Fruit fly (Drosophila melanogaster) whole organism, embryonic: Measurements from ENCODE around the gene sti.
A peak's percentile ranks its signal among the peaks of the same experiment; 100 is the strongest.

Experiments
- Abd-B ChIP-seq: fragments of 200-800 bp; sonication (Bioruptor generic); optimal IDR thresholded peaks from 2 replicates; lab custom pipeline; 2018; ENCODE audit warnings: missing biosample characterization, mild to moderate bottlenecking, missing genetic modification characterization, moderate library complexity
- Ada2b ChIP-seq: fragments of 200-800 bp; sonication (Bioruptor generic); IDR thresholded peaks from 2 replicates; pipeline ENCODE4 v1.3.6; 2022; ENCODE audit warnings: missing biosample characterization, missing genetic modification characterization
- Blimp-1 ChIP-seq: fragments of 200-800 bp; sonication (Bioruptor generic); optimal IDR thresholded peaks from 3 replicates; lab custom pipeline; 2018; ENCODE audit warnings: missing biosample characterization, missing genetic modification characterization, mild to moderate bottlenecking, moderate library complexity, missing genetic modification reagents
- BtbVII ChIP-seq: fragments of 200-800 bp; sonication (Bioruptor generic); optimal IDR thresholded peaks from 3 replicates; lab custom pipeline; 2017; ENCODE audit warnings: missing biosample characterization, mild to moderate bottlenecking, missing genetic modification characterization
- CG10267 ChIP-seq: fragments of 200-800 bp; sonication (Bioruptor generic); optimal IDR thresholded peaks from 2 replicates; lab custom pipeline; 2018; ENCODE audit warnings: missing biosample characterization, mild to moderate bottlenecking, missing genetic modification characterization, moderate library complexity
- CG10979 ChIP-seq: fragments of 200-800 bp; sonication (Bioruptor generic); optimal IDR thresholded peaks from 2 replicates; lab custom pipeline; 2018; ENCODE audit warnings: missing biosample characterization, mild to moderate bottlenecking, missing genetic modification characterization, moderate library complexity
- CG15514 ChIP-seq: fragments of 200-800 bp; sonication (Bioruptor generic); optimal IDR thresholded peaks from 3 replicates; lab custom pipeline; 2017; ENCODE audit warnings: missing biosample characterization, missing genetic modification characterization, mild to moderate bottlenecking, moderate library complexity, missing genetic modification reagents
- CG31365 ChIP-seq: fragments of 200-800 bp; sonication (Bioruptor generic); optimal IDR thresholded peaks from 2 replicates; lab custom pipeline; 2018; ENCODE audit warnings: missing biosample characterization, mild to moderate bottlenecking, missing genetic modification characterization
- CG31441 ChIP-seq: fragments of 200-800 bp; sonication (Bioruptor generic); IDR thresholded peaks from 2 replicates; pipeline ENCODE4 v1.3.6; 2022; ENCODE audit warnings: missing biosample characterization, missing genetic modification characterization
- CG4282 ChIP-seq: fragments of 200-800 bp; sonication (Bioruptor generic); optimal IDR thresholded peaks from 2 replicates; lab custom pipeline; 2016; ENCODE audit warnings: missing biosample characterization, missing genetic modification characterization
- CG6654 ChIP-seq: fragments of 200-800 bp; sonication (Bioruptor generic); optimal IDR thresholded peaks from 2 replicates; lab custom pipeline; 2017; ENCODE audit warnings: missing biosample characterization, mild to moderate bottlenecking, missing genetic modification characterization
- CG6689 ChIP-seq: fragments of 200-800 bp; sonication (Bioruptor generic); IDR thresholded peaks from 2 replicates; pipeline ENCODE4 v1.3.6; 2022; ENCODE audit warnings: missing biosample characterization, missing genetic modification characterization
- CG6813 ChIP-seq: fragments of 200-800 bp; sonication (Bioruptor generic); optimal IDR thresholded peaks from 2 replicates; lab custom pipeline; 2017; ENCODE audit warnings: missing biosample characterization, missing genetic modification characterization, mild to moderate bottlenecking, moderate library complexity, missing genetic modification reagents
- CG8388 ChIP-seq: fragments of 200-800 bp; sonication (Bioruptor generic); optimal IDR thresholded peaks from 2 replicates; lab custom pipeline; 2019; ENCODE audit warnings: missing biosample characterization, mild to moderate bottlenecking, missing genetic modification characterization, moderate library complexity
- CG9727 ChIP-seq: fragments of 200-800 bp; sonication (Bioruptor generic); optimal IDR thresholded peaks from 3 replicates; lab custom pipeline; 2017; ENCODE audit warnings: missing biosample characterization, mild to moderate bottlenecking, missing genetic modification characterization
- E2f1 ChIP-seq: fragments of 200-800 bp; sonication (Bioruptor generic); IDR thresholded peaks from 2 replicates; pipeline ENCODE4 v1.3.6; 2022; ENCODE audit warnings: missing biosample characterization, missing genetic modification characterization
- Fer3 ChIP-seq: fragments of 200-800 bp; sonication (Bioruptor generic); optimal IDR thresholded peaks from 2 replicates; lab custom pipeline; 2018; ENCODE audit warnings: missing biosample characterization, mild to moderate bottlenecking, missing genetic modification characterization, moderate library complexity
- Hr51 ChIP-seq, 2 experiments: fragments of 200-800 bp; sonication (Bioruptor generic); optimal IDR thresholded peaks; 2 replicates in 1 of 2; 3 replicates in 1 of 2; lab custom pipeline; 2016 to 2018; ENCODE audit warnings: missing biosample characterization in 2 of 2, missing genetic modification characterization in 2 of 2, mild to moderate bottlenecking in 1 of 2, moderate library complexity in 1 of 2
- Mes4 ChIP-seq: fragments of 200-800 bp; sonication (Bioruptor generic); optimal IDR thresholded peaks from 2 replicates; lab custom pipeline; 2016; ENCODE audit warnings: missing biosample characterization, missing genetic modification characterization
- NK7.1 ChIP-seq: fragments of 200-800 bp; sonication (Bioruptor generic); optimal IDR thresholded peaks from 3 replicates; lab custom pipeline; 2016; ENCODE audit warnings: missing biosample characterization, missing genetic modification characterization
- Rx ChIP-seq: fragments of 200-800 bp; sonication (Bioruptor generic); IDR thresholded peaks from 2 replicates; pipeline ENCODE4 v1.3.6; 2022; ENCODE audit warnings: missing biosample characterization, missing genetic modification characterization
- Sox100B ChIP-seq: fragments of 200-800 bp; sonication (Bioruptor generic); optimal IDR thresholded peaks from 3 replicates; lab custom pipeline; 2018; ENCODE audit warnings: missing biosample characterization, mild to moderate bottlenecking, missing genetic modification characterization
- Ssrp ChIP-seq: fragments of 200-800 bp; sonication (Bioruptor generic); optimal IDR thresholded peaks from 2 replicates; lab custom pipeline; 2018; ENCODE audit warnings: missing biosample characterization, mild to moderate bottlenecking, missing genetic modification characterization, moderate library complexity
- Vsx1 ChIP-seq: fragments of 200-800 bp; sonication (Bioruptor generic); optimal IDR thresholded peaks from 2 replicates; lab custom pipeline; 2017; ENCODE audit warnings: missing biosample characterization, mild to moderate bottlenecking, missing genetic modification characterization, missing genetic modification reagents
- aop ChIP-seq: fragments of 200-800 bp; sonication (Bioruptor generic); IDR thresholded peaks from 2 replicates; pipeline ENCODE4 v1.3.6; 2022; ENCODE audit warnings: missing biosample characterization, missing genetic modification characterization
- ap ChIP-seq: fragments of 200-800 bp; sonication (Bioruptor generic); IDR thresholded peaks from 2 replicates; pipeline ENCODE4 v1.3.6; 2022; ENCODE audit warnings: missing biosample characterization, missing genetic modification characterization
- ato ChIP-seq: fragments of 200-800 bp; sonication (Bioruptor generic); IDR thresholded peaks from 2 replicates; pipeline ENCODE4 v1.3.6; 2022; ENCODE audit warnings: missing biosample characterization, missing genetic modification characterization; ENCODE audit not compliant: partially characterized antibody
- cas ChIP-seq: fragments of 200-800 bp; sonication (Bioruptor generic); IDR thresholded peaks from 2 replicates; pipeline ENCODE4 v1.3.6; 2022; ENCODE audit warnings: missing biosample characterization, missing genetic modification characterization
- cg ChIP-seq: fragments of 200-800 bp; sonication (Bioruptor generic); optimal IDR thresholded peaks from 3 replicates; lab custom pipeline; 2019; ENCODE audit warnings: missing biosample characterization, mild to moderate bottlenecking, missing genetic modification characterization, moderate library complexity
- corto ChIP-seq: fragments of 200-800 bp; sonication (Bioruptor generic); optimal IDR thresholded peaks from 2 replicates; lab custom pipeline; 2016; ENCODE audit warnings: missing biosample characterization, mild to moderate bottlenecking, missing genetic modification characterization, moderate library complexity
- danr ChIP-seq: fragments of 200-800 bp; sonication (Bioruptor generic); IDR thresholded peaks from 2 replicates; pipeline ENCODE4 v1.3.6; 2022; ENCODE audit warnings: missing biosample characterization, missing genetic modification characterization
- fd64A ChIP-seq: fragments of 200-800 bp; sonication (Bioruptor generic); optimal IDR thresholded peaks from 3 replicates; lab custom pipeline; 2018; ENCODE audit warnings: missing biosample characterization, mild to moderate bottlenecking, missing genetic modification characterization
- fru ChIP-seq: fragments of >200 bp; optimal IDR thresholded peaks from 2 replicates; lab custom pipeline; 2017
- ken ChIP-seq: fragments of 200-800 bp; sonication (Bioruptor generic); IDR thresholded peaks from 3 replicates; pipeline ENCODE4 v1.3.6; 2022; ENCODE audit warnings: missing biosample characterization, missing genetic modification characterization
- lbe ChIP-seq: fragments of 200-800 bp; sonication (Bioruptor generic); optimal IDR thresholded peaks from 2 replicates; lab custom pipeline; 2016; ENCODE audit warnings: missing biosample characterization, mild to moderate bottlenecking, missing genetic modification characterization
- lilli ChIP-seq: fragments of 200-800 bp; sonication (Bioruptor generic); optimal IDR thresholded peaks from 3 replicates; lab custom pipeline; 2016; ENCODE audit warnings: missing biosample characterization, missing genetic modification characterization
- maf-S ChIP-seq: fragments of 200-800 bp; sonication (Bioruptor generic); optimal IDR thresholded peaks from 2 replicates; lab custom pipeline; 2016; ENCODE audit warnings: missing biosample characterization, missing genetic modification characterization
- onecut ChIP-seq: fragments of 200-800 bp; sonication (Bioruptor generic); IDR thresholded peaks from 2 replicates; pipeline ENCODE4 v1.3.6; 2022; ENCODE audit warnings: missing biosample characterization, missing genetic modification characterization
- pum ChIP-seq: fragments of 200-800 bp; sonication (Bioruptor generic); optimal IDR thresholded peaks from 2 replicates; lab custom pipeline; 2016; ENCODE audit warnings: missing biosample characterization, missing genetic modification characterization
- repo ChIP-seq: fragments of 200-800 bp; sonication (Bioruptor generic); optimal IDR thresholded peaks from 2 replicates; lab custom pipeline; 2016; ENCODE audit warnings: missing biosample characterization, missing genetic modification characterization
- row ChIP-seq: fragments of 200-800 bp; sonication (Bioruptor generic); IDR thresholded peaks from 3 replicates; pipeline ENCODE4 v1.3.6; 2022; ENCODE audit warnings: missing biosample characterization, missing genetic modification characterization
- sc ChIP-seq, 3 experiments: fragments of >200 bp in 2 of 3; fragments of 200-800 bp in 1 of 3; sonication (Bioruptor generic) in 1 of 3; optimal IDR thresholded peaks; 2 replicates in 2 of 3; 3 replicates in 1 of 3; lab custom pipeline; 2017; ENCODE audit warnings: mild to moderate bottlenecking in 1 of 3, missing biosample characterization in 1 of 3, missing genetic modification characterization in 1 of 3, missing genetic modification reagents in 1 of 3
- shn ChIP-seq: fragments of 200-800 bp; sonication (Bioruptor generic); optimal IDR thresholded peaks from 3 replicates; lab custom pipeline; 2016; ENCODE audit warnings: missing biosample characterization, missing genetic modification characterization
- sim ChIP-seq: fragments of 200-800 bp; sonication (Bioruptor generic); IDR thresholded peaks from 2 replicates; pipeline ENCODE4 v1.3.6; 2022; ENCODE audit warnings: missing biosample characterization, missing genetic modification characterization
- stc ChIP-seq: fragments of 200-800 bp; sonication (Bioruptor generic); IDR thresholded peaks from 2 replicates; pipeline ENCODE4 v1.3.6; 2022; ENCODE audit warnings: missing biosample characterization, missing genetic modification characterization
- tgo ChIP-seq: fragments of 200-800 bp; sonication (Bioruptor generic); IDR thresholded peaks from 3 replicates; pipeline ENCODE4 v1.3.6; 2022; ENCODE audit warnings: missing biosample characterization, missing genetic modification characterization
- tll ChIP-seq, 2 experiments: fragments of 200-800 bp in 1 of 2; fragments of >200 bp in 1 of 2; sonication (Bioruptor generic) in 1 of 2; optimal IDR thresholded peaks; 2 replicates each; lab custom pipeline; 2017 to 2019; ENCODE audit warnings: missing biosample characterization in 2 of 2, missing genetic modification characterization in 2 of 2, mild to moderate bottlenecking in 1 of 2, moderate library complexity in 1 of 2
- tna ChIP-seq: fragments of 200-800 bp; sonication (Bioruptor generic); IDR thresholded peaks from 2 replicates; pipeline ENCODE4 v1.3.6; 2022; ENCODE audit warnings: missing biosample characterization, missing genetic modification characterization; ENCODE audit not compliant: partially characterized antibody
- unc-4 ChIP-seq: fragments of 200-800 bp; sonication (Bioruptor generic); IDR thresholded peaks from 2 replicates; pipeline ENCODE4 v1.3.6; 2022; ENCODE audit warnings: missing biosample characterization, missing genetic modification characterization; ENCODE audit not compliant: partially characterized antibody

The sti gene

dm6 chr3L:12529431-12530007, 14.9 kb upstream of the sti start (continued):
- TF ChIP-seq ato (GFP tag; lab: Robert Waterston, UW) (no peak), CG6689 (GFP tag; lab: Robert Waterston, UW) (peak; percentile 46), Rx (peak; percentile 22; the same call in 1 of the 2 replicates), unc-4 (GFP tag; lab: Robert Waterston, UW) (no peak), lbe (GFP tag; lab: Kevin White, UChicago) (peak; percentile 70), CG31365 (tag; lab: Kevin White, UChicago) (peak; percentile 23), cas (GFP tag; lab: Robert Waterston, UW) (no peak), CG15514 (GFP tag; lab: Kevin White, UChicago) (peak; percentile 9), tgo (GFP tag; lab: Robert Waterston, UW) (peak; percentile 34; the same call in 2 of the 3 replicates), Mes4 (peak; percentile 32), Sox100B (GFP tag; lab: Kevin White, UChicago) (peak; percentile 44), Abd-B (GFP tag; lab: Kevin White, UChicago) (no peak), CG9727 (GFP tag; lab: Kevin White, UChicago) (peak; percentile 29), cg (GFP tag; lab: Kevin White, UChicago) (peak; percentile 61), CG31441 (GFP tag; lab: Robert Waterston, UW) (peak; percentile 67; the same call in 1 of the 2 replicates), CG10979 (tag; lab: Kevin White, UChicago) (peak; percentile 59), Hr51 (GFP tag; optimal IDR thresholded peaks at IDR 0.05; lab: Kevin White, UChicago) (peak in 1 of 2 experiments; percentile 60), CG8388 (GFP tag; lab: Kevin White, UChicago) (peak; percentile 37), ap (GFP tag; lab: Robert Waterston, UW) (peak; percentile 29; the same call in 1 of the 2 replicates), lilli (GFP tag; lab: Kevin White, UChicago) (peak; percentile 35), fd64A (peak; percentile 0), ken (peak; percentile 18; the same call in 1 of the 3 replicates), CG6813 (GFP tag; lab: Kevin White, UChicago) (peak; percentile 31), onecut (peak; percentile 35), danr (GFP tag; lab: Robert Waterston, UW) (no peak), pum (GFP tag; lab: Kevin White, UChicago) (peak; percentile 0), sc (optimal IDR thresholded peaks at IDR 0.05; lab: Kevin White, UChicago) (no peak), sc (GFP tag; optimal IDR thresholded peaks at IDR 0.05; lab: Kevin White, UChicago) (peak; percentile 5), Fer3 (peak; percentile 28), tll (GFP tag; optimal IDR thresholded peaks at IDR 0.05; lab: Kevin White, UChicago) (no peak), shn (GFP tag; lab: Kevin White, UChicago) (peak; percentile 54), sim (GFP tag; lab: Robert Waterston, UW) (no peak), stc (GFP tag; lab: Robert Waterston, UW) (0 out of 2 replicates have a peak, but pooled peaks have one; percentile 50), CG6654 (GFP tag; lab: Kevin White, UChicago) (peak; percentile 15), NK7.1 (GFP tag; lab: Kevin White, UChicago) (no peak), repo (GFP tag; lab: Kevin White, UChicago) (no peak), Vsx1 (GFP tag; lab: Kevin White, UChicago) (no peak), Ada2b (GFP tag; lab: Robert Waterston, UW) (peak; percentile 56), BtbVII (peak; percentile 19), CG4282 (GFP tag; lab: Kevin White, UChicago) (no peak), Blimp-1 (GFP tag; lab: Kevin White, UChicago) (peak; percentile 61), CG10267 (tag; lab: Kevin White, UChicago) (peak; percentile 38), aop (no peak), fru (lab: Kevin White, UChicago) (no peak), maf-S (GFP tag; lab: Kevin White, UChicago) (no peak), tna (GFP tag; lab: Robert Waterston, UW) (no peak), E2f1 (GFP tag; lab: Robert Waterston, UW) (peak; percentile 12; the same call in 1 of the 2 replicates), Ssrp (peak; percentile 41), row (GFP tag; lab: Robert Waterston, UW) (peak; percentile 39; the same call in 1 of the 3 replicates), corto (GFP tag; lab: Kevin White, UChicago) (peak; percentile 62)
